Fruit fly (Drosophila melanogaster): Measurements from ENCODE around the gene CG7126.

Gene CG7126

dm6 chr3R:18298900-18299321 is 3.7 kb downstream of the CG7126 start, which contains the start of gene Dlc90F (continued):
- no peak for TF ChIP-seq BtbVII (GFP tag; optimal IDR thresholded peaks at IDR 0.05)
- TF ChIP-seq twi (tag; optimal IDR thresholded peaks at IDR 0.05): peak; percentile 67
- TF ChIP-seq Lhr (GFP tag; optimal IDR thresholded peaks at IDR 0.05): peak; percentile 95
- peak; percentile 84 for TF ChIP-seq pzg (GFP tag; optimal IDR thresholded peaks at IDR 0.05)
- peak in 1 of 2 experiments; percentile 72 for TF ChIP-seq bsh (GFP tag; optimal IDR thresholded peaks at IDR 0.05)
- TF ChIP-seq CG15696 (tag; optimal IDR thresholded peaks at IDR 0.05): peak; percentile 62
- TF ChIP-seq NC2α (GFP tag; optimal IDR thresholded peaks at IDR 0.05): peak; percentile 45
- TF ChIP-seq PHDP (tag; optimal IDR thresholded peaks at IDR 0.05): peak; percentile 68
- peak in 1 of 2 experiments; percentile 19 for TF ChIP-seq Dfd (GFP tag; optimal IDR thresholded peaks at IDR 0.05)
- peak; percentile 86 for TF ChIP-seq CG33213 (GFP tag; optimal IDR thresholded peaks at IDR 0.05)
- peak; percentile 63; the same call in 1 of the 3 replicates for TF ChIP-seq CG11695 (GFP tag; IDR thresholded peaks at IDR 0.05)
- no peak for TF ChIP-seq CG15073 (GFP tag; optimal IDR thresholded peaks at IDR 0.05)
- no peak for TF ChIP-seq CG6254 (GFP tag; optimal IDR thresholded peaks at IDR 0.05)
- peak; percentile 67 for TF ChIP-seq CG7928 (GFP tag; optimal IDR thresholded peaks at IDR 0.05)
- peak; percentile 38 for TF ChIP-seq CG18764 (GFP tag; optimal IDR thresholded peaks at IDR 0.05)
- no peak for TF ChIP-seq yki (optimal IDR thresholded peaks at IDR 0.05)
- TF ChIP-seq CG17802 (tag; optimal IDR thresholded peaks at IDR 0.05): peak; percentile 85
- peak; percentile 24 for TF ChIP-seq Hmx (GFP tag; optimal IDR thresholded peaks at IDR 0.05)
- peak; percentile 64; the same call in 2 of the 3 replicates for TF ChIP-seq B-H1 (GFP tag; IDR thresholded peaks at IDR 0.05)
- TF ChIP-seq ase (GFP tag; IDR thresholded peaks at IDR 0.05): peak; percentile 65; the same call in 2 of the 3 replicates
- peak; percentile 73 for TF ChIP-seq CG4820 (GFP tag; optimal IDR thresholded peaks at IDR 0.05)
- TF ChIP-seq zf30C (GFP tag; optimal IDR thresholded peaks at IDR 0.05): no peak
- TF ChIP-seq CG4730 (GFP tag; IDR thresholded peaks at IDR 0.05): no peak
- TF ChIP-seq CG14441 (GFP tag; IDR thresholded peaks at IDR 0.05): peak; percentile 81
- peak; percentile 62 for TF ChIP-seq ERR (GFP tag; optimal IDR thresholded peaks at IDR 0.05)
- peak; percentile 83 for TF ChIP-seq CG2712 (tag; optimal IDR thresholded peaks at IDR 0.05)
- no peak for TF ChIP-seq CG10565 (GFP tag; optimal IDR thresholded peaks at IDR 0.05)
- TF ChIP-seq NC2β (GFP tag; optimal IDR thresholded peaks at IDR 0.05): peak; percentile 80
- peak; percentile 91 for TF ChIP-seq nmo (GFP tag; optimal IDR thresholded peaks at IDR 0.05)
- TF ChIP-seq esg (GFP tag; conservative IDR thresholded peaks at IDR 0.05): peak; percentile 84
- TF ChIP-seq CG1832 (GFP tag; optimal IDR thresholded peaks at IDR 0.05): no peak
- peak; percentile 46 for TF ChIP-seq sima (GFP tag; optimal IDR thresholded peaks at IDR 0.05)
- TF ChIP-seq Deaf1 (tag; optimal IDR thresholded peaks at IDR 0.05): peak; percentile 26
- TF ChIP-seq CG31441 (GFP tag; IDR thresholded peaks at IDR 0.05): peak; percentile 75
- TF ChIP-seq stc (GFP tag; IDR thresholded peaks at IDR 0.05): peak; percentile 70; the same call in 1 of the 2 replicates
- peak; percentile 17 for TF ChIP-seq scrt (GFP tag; optimal IDR thresholded peaks at IDR 0.05)
- TF ChIP-seq C15 (GFP tag; IDR thresholded peaks at IDR 0.05): 0 out of 3 replicates have a peak, but pooled peaks have one; percentile 58
- peak; percentile 86 for TF ChIP-seq dysf (GFP tag; IDR thresholded peaks at IDR 0.05)
- peak; percentile 57; the same call in 1 of the 2 replicates for TF ChIP-seq Ada2b (GFP tag; IDR thresholded peaks at IDR 0.05)
- no peak for TF ChIP-seq CG11398 (GFP tag; optimal IDR thresholded peaks at IDR 0.05)
- TF ChIP-seq ash1 (GFP tag; optimal IDR thresholded peaks at IDR 0.05): no peak
- TF ChIP-seq fu2 (GFP tag; optimal IDR thresholded peaks at IDR 0.05): peak; percentile 66
- TF ChIP-seq br (optimal IDR thresholded peaks at IDR 0.05): no peak
- peak; percentile 52 for TF ChIP-seq Usf (GFP tag; optimal IDR thresholded peaks at IDR 0.05)
- no peak for TF ChIP-seq CG6765 (GFP tag; optimal IDR thresholded peaks at IDR 0.05)
- no peak for TF ChIP-seq cad (GFP tag; optimal IDR thresholded peaks at IDR 0.05)
- peak; percentile 33 for TF ChIP-seq CG18476 (GFP tag; optimal IDR thresholded peaks at IDR 0.05)
- peak; percentile 64 for TF ChIP-seq fd3F (GFP tag; optimal IDR thresholded peaks at IDR 0.05)
- TF ChIP-seq Hmr (GFP tag; optimal IDR thresholded peaks at IDR 0.05): peak; percentile 84
- TF ChIP-seq sob (GFP tag; IDR thresholded peaks at IDR 0.05): peak; percentile 82; the same call in 1 of the 2 replicates
- peak; percentile 82 for TF ChIP-seq CG11247 (GFP tag; IDR thresholded peaks at IDR 0.05)
- peak; percentile 1 for TF ChIP-seq CG3065 (GFP tag; optimal IDR thresholded peaks at IDR 0.05)
